Fruit fly (Drosophila melanogaster) whole organism, pupa: ENCODE data around the gene ND-B16.6.

Source experiments
- CG10348 ChIP-seq: fragments of 200-800 bp; sonication (Bioruptor generic); IDR thresholded peaks from 2 replicates; pipeline ENCODE4 v1.3.6; 2022; ENCODE audit warnings: missing biosample characterization, missing genetic modification characterization
- CG12605 ChIP-seq: fragments of 200-800 bp; sonication (Bioruptor generic); IDR thresholded peaks from 2 replicates; pipeline ENCODE4 v1.3.6; 2022; ENCODE audit warnings: missing biosample characterization, missing genetic modification characterization
- CG13204 ChIP-seq: fragments of 200-800 bp; sonication (Bioruptor generic); optimal IDR thresholded peaks from 2 replicates; lab custom pipeline; 2018; ENCODE audit warnings: missing biosample characterization, mild to moderate bottlenecking, missing genetic modification characterization, moderate library complexity
- CG14655 ChIP-seq: fragments of 200-800 bp; sonication (Bioruptor generic); optimal IDR thresholded peaks from 3 replicates; lab custom pipeline; 2017; ENCODE audit warnings: mild to moderate bottlenecking, missing biosample characterization, missing genetic modification reagents, missing genetic modification characterization
- CG15710 ChIP-seq: fragments of 200-800 bp; sonication (Bioruptor generic); optimal IDR thresholded peaks from 2 replicates; lab custom pipeline; 2018; ENCODE audit warnings: missing biosample characterization, mild to moderate bottlenecking, missing genetic modification characterization, moderate library complexity
- CG17806 ChIP-seq: fragments of 200-800 bp; sonication (Bioruptor generic); optimal IDR thresholded peaks from 2 replicates; lab custom pipeline; 2018; ENCODE audit warnings: missing biosample characterization, mild to moderate bottlenecking, missing genetic modification characterization, moderate library complexity
- CG32121 ChIP-seq: fragments of 200-800 bp; sonication (Bioruptor generic); IDR thresholded peaks from 2 replicates; pipeline ENCODE4 v1.3.6; 2022; ENCODE audit warnings: missing biosample characterization, missing genetic modification characterization
- CG34367 ChIP-seq: fragments of 200-800 bp; sonication (Bioruptor generic); optimal IDR thresholded peaks from 2 replicates; lab custom pipeline; 2018; ENCODE audit warnings: missing biosample characterization, mild to moderate bottlenecking, missing genetic modification characterization
- CG4496 ChIP-seq: fragments of 200-800 bp; sonication (Bioruptor generic); IDR thresholded peaks from 3 replicates; pipeline ENCODE4 v1.3.6; 2022; ENCODE audit warnings: missing biosample characterization, missing genetic modification characterization
- CG8159 ChIP-seq: fragments of 200-800 bp; sonication (Bioruptor generic); optimal IDR thresholded peaks from 3 replicates; lab custom pipeline; 2018; ENCODE audit warnings: missing biosample characterization, mild to moderate bottlenecking, missing genetic modification characterization, moderate library complexity
- CG8301 ChIP-seq: fragments of 200-800 bp; sonication (Bioruptor generic); optimal IDR thresholded peaks from 2 replicates; lab custom pipeline; 2018; ENCODE audit warnings: missing biosample characterization, mild to moderate bottlenecking, missing genetic modification characterization
- CG9948 ChIP-seq: fragments of 200-800 bp; sonication (Bioruptor generic); optimal IDR thresholded peaks from 2 replicates; lab custom pipeline; 2018; ENCODE audit warnings: missing biosample characterization, mild to moderate bottlenecking, missing genetic modification characterization, moderate library complexity
- D1 ChIP-seq: fragments of 200-800 bp; sonication (Bioruptor generic); optimal IDR thresholded peaks from 2 replicates; lab custom pipeline; 2018; ENCODE audit warnings: missing biosample characterization, mild to moderate bottlenecking, missing genetic modification characterization, moderate library complexity
- EcR ChIP-seq: fragments of 200-800 bp; sonication (Bioruptor generic); optimal IDR thresholded peaks from 3 replicates; lab custom pipeline; 2019; ENCODE audit warnings: missing biosample characterization, missing genetic modification characterization, mild to moderate bottlenecking, moderate library complexity, missing genetic modification reagents
- Ets98B ChIP-seq: fragments of 200-800 bp; sonication (Bioruptor generic); IDR thresholded peaks from 2 replicates; pipeline ENCODE4 v1.3.6; 2022; ENCODE audit warnings: missing biosample characterization, missing genetic modification characterization
- Pif1A ChIP-seq: fragments of 200-800 bp; sonication (Bioruptor generic); optimal IDR thresholded peaks from 3 replicates; lab custom pipeline; 2016; ENCODE audit warnings: missing biosample characterization, missing genetic modification characterization
- Pif1B ChIP-seq: fragments of 200-800 bp; sonication (Bioruptor generic); optimal IDR thresholded peaks from 3 replicates; lab custom pipeline; 2016; ENCODE audit warnings: missing biosample characterization, missing genetic modification characterization
- Snoo ChIP-seq: fragments of 200-800 bp; sonication (Bioruptor generic); optimal IDR thresholded peaks from 3 replicates; lab custom pipeline; 2017; ENCODE audit warnings: missing biosample characterization, mild to moderate bottlenecking, missing genetic modification characterization, inconsistent platforms
- fd96Ca ChIP-seq: fragments of 200-800 bp; sonication (Bioruptor generic); IDR thresholded peaks from 3 replicates; pipeline ENCODE4 v1.3.6; 2022; ENCODE audit warnings: missing biosample characterization, missing genetic modification characterization
- gl ChIP-seq: fragments of 200-800 bp; sonication (Bioruptor generic); optimal IDR thresholded peaks from 2 replicates; lab custom pipeline; 2018; ENCODE audit warnings: missing biosample characterization, mild to moderate bottlenecking, missing genetic modification characterization
- rn ChIP-seq: fragments of 200-800 bp; sonication (Bioruptor generic); IDR thresholded peaks from 2 replicates; pipeline ENCODE4 v1.3.6; 2022; ENCODE audit warnings: missing biosample characterization, missing genetic modification characterization

The ND-B16.6 gene

DNA sequence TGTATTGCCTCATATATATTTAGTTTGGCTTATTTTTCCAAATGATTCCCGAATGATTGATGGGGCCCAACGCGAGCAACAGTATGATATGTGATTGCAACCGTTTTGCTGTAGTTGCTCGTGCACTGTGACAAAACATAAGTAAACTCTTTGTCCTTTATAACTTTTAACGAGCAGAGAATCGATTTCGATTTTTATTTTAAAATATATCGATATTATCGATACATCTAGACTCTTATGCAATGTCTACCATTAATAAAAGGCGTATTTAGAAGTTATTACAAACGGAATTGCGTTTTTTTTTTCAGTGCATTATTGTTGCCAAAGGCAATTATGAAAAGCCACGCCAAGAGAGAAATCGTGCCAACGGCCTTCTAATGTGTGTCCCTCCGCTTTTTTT is 34.6 kb downstream of the ND-B16.6 start:
- TF ChIP-seq CG13204 (GFP tag; lab: Kevin White, UChicago) (no peak), fd96Ca (GFP tag; lab: Robert Waterston, UW) (no peak), CG8301 (no peak), CG10348 (no peak)

DNA sequence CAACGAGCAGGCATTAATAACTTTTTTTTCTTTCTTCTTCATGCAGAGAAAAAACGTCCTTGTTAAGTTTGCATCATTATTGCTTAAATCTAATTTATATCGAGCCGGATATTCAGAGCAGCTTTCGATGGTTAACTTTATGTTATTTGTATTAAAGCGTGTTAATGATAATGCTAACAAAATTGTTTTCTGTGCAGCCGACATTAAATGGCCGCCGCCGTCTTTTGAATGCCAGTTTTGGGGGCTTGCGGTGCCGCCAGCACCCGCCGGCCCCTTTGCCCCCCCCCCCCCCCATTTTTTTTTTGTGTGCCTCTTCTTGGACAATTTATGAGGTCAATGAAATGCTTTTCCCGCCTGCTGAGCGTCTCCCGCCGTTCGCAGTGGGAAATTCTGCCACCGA is 38.7 kb downstream of the ND-B16.6 start:
- TF ChIP-seq CG17806 (tag; lab: Kevin White, UChicago) (no peak), CG4496 (GFP tag; lab: Robert Waterston, UW) (peak; percentile 24; the same call in 1 of the 3 replicates)

DNA sequence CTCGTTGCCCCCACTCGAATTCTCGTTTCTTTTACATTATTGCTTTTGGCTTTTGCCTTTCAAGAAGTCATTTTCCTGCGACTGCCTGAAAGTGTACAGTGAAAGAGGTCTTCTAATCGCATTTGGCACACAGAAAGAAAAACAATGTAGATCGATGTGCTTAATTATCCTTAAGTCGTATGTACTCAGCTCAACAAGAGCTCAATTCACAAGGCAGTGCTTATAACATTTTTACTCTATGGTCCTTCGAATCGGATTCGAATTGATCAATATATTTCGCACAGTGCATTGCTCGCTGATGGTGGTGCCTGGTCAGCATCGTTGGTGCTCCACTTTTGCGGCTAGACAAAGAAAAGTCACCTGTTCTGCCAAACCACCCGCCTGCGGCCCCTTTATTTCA is 39.8 kb downstream of the ND-B16.6 start:
- TF ChIP-seq gl (tag; lab: Kevin White, UChicago) (no peak), CG4496 (GFP tag; lab: Robert Waterston, UW) (peak; percentile 35; the same call in 2 of the 3 replicates), CG8301 (peak; percentile 27), CG9948 (tag; lab: Kevin White, UChicago) (no peak), CG15710 (tag; lab: Kevin White, UChicago) (no peak), CG13204 (GFP tag; lab: Kevin White, UChicago) (no peak), CG10348 (no peak), EcR (no peak), Ets98B (no peak), CG12605 (GFP tag; lab: Robert Waterston, UW) (no peak), fd96Ca (GFP tag; lab: Robert Waterston, UW) (peak; percentile 54; the same call in 1 of the 3 replicates), CG14655 (GFP tag; lab: Kevin White, UChicago) (peak; percentile 14), CG8159 (tag; lab: Kevin White, UChicago) (no peak), CG32121 (GFP tag; lab: Robert Waterston, UW) (no peak), Pif1A (GFP tag; lab: Kevin White, UChicago) (no peak), CG17806 (tag; lab: Kevin White, UChicago) (no peak), D1 (no peak), CG34367 (no peak), rn (GFP tag; lab: Robert Waterston, UW) (no peak), Snoo (tag; lab: Kevin White, UChicago) (no peak), Pif1B (no peak)

DNA sequence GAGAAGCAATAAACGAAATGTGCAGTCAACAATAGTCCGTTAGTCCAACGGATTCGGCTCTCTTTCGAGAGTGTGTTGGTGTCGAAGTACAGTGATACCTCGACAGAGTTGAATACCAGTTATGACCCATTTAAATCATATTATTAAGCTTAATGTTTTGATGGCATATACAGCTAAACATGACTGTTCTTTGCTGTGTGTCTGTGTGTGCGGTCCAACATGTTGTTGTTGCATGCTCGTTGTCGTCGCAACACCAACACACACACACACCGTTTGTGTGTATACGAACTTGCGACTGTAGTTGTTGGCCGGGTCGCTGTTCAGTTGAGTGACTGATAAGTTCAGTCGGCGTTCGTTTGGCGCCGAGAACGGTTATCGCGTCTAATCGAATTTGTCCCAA is 41.3 kb downstream of the ND-B16.6 start, which contains the start of gene CG15894:
TSS of gene CG15894 (plus strand) at position 361 of the 400 bp plus-strand sequence.
- no peak for TF ChIP-seq EcR
- peak; percentile 14 for TF ChIP-seq CG8159 (tag; lab: Kevin White, UChicago)
- no peak for TF ChIP-seq rn (GFP tag; lab: Robert Waterston, UW)
- TF ChIP-seq CG8301: no peak
- no peak for TF ChIP-seq Snoo (tag; lab: Kevin White, UChicago)
- peak; percentile 21 for TF ChIP-seq CG14655 (GFP tag; lab: Kevin White, UChicago)
- no peak for TF ChIP-seq Pif1B
- no peak for TF ChIP-seq CG17806 (tag; lab: Kevin White, UChicago)
- peak; percentile 27; the same call in 1 of the 2 replicates for TF ChIP-seq Ets98B
- TF ChIP-seq CG9948 (tag; lab: Kevin White, UChicago): no peak
- no peak for TF ChIP-seq CG10348
- TF ChIP-seq CG15710 (tag; lab: Kevin White, UChicago): peak; percentile 1
- TF ChIP-seq D1: no peak
- TF ChIP-seq fd96Ca (GFP tag; lab: Robert Waterston, UW): 0 out of 3 replicates have a peak, but pooled peaks have one; percentile 32
- no peak for TF ChIP-seq CG13204 (GFP tag; lab: Kevin White, UChicago)
- TF ChIP-seq CG4496 (GFP tag; lab: Robert Waterston, UW): peak; percentile 53; the same call in 1 of the 3 replicates
- TF ChIP-seq CG32121 (GFP tag; lab: Robert Waterston, UW): no peak
- TF ChIP-seq CG12605 (GFP tag; lab: Robert Waterston, UW): no peak
- TF ChIP-seq gl (tag; lab: Kevin White, UChicago): no peak
- TF ChIP-seq CG34367: no peak
- no peak for TF ChIP-seq Pif1A (GFP tag; lab: Kevin White, UChicago)

DNA sequence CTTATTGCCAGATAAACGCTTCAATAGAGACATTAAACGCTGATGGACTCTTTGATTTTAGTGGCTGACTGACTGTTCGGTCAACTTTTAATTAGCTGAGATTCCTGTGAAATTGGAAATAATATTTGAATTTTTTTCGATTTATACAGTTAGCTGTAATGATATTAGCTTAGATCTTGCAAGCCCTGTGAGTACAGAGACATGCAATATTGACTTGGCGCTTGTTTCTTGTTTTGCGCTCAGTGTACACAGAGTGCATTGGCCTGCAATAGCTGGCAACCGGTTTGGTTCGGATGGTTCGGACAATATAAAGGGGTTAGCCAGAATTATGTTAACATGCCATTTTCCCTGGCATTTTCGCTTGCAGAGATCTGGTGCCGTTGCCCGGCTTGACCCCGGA is 44.9 kb downstream of the ND-B16.6 start:
- TF ChIP-seq Pif1A (GFP tag; lab: Kevin White, UChicago) (peak; percentile 21), CG32121 (GFP tag; lab: Robert Waterston, UW) (0 out of 2 replicates have a peak, but pooled peaks have one; percentile 34), CG12605 (GFP tag; lab: Robert Waterston, UW) (no peak), CG15710 (tag; lab: Kevin White, UChicago) (no peak), CG8159 (tag; lab: Kevin White, UChicago) (no peak), CG10348 (no peak), CG13204 (GFP tag; lab: Kevin White, UChicago) (no peak), gl (tag; lab: Kevin White, UChicago) (no peak), Ets98B (no peak), Snoo (tag; lab: Kevin White, UChicago) (no peak), Pif1B (peak; percentile 24), D1 (no peak), fd96Ca (GFP tag; lab: Robert Waterston, UW) (no peak), CG17806 (tag; lab: Kevin White, UChicago) (no peak), CG8301 (peak; percentile 28), CG14655 (GFP tag; lab: Kevin White, UChicago) (peak; percentile 46), CG34367 (no peak), rn (GFP tag; lab: Robert Waterston, UW) (no peak), CG9948 (tag; lab: Kevin White, UChicago) (peak; percentile 4), EcR (peak; percentile 94), CG4496 (GFP tag; lab: Robert Waterston, UW) (peak; percentile 48; the same call in 1 of the 3 replicates)
- TF ChIP-seq, all 21 proteins: peak for 8

DNA sequence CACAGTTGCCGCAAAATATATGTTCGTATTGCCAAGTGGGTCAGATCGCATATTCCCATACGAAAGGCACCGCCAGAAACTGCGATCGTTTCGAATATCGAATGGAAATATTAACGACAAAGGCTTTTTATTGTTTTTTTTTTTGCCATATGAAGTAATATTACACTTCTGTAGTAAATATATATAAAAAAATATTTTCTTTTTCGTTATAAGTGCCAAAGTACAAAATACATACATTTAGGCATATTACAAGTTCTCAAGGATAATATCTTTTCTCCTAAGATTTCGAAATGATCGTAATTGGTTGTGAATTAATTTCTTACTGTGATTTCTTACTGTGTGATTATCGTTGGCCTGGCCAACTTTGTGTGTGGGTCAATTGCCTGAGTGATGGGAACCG is 46.0 kb downstream of the ND-B16.6 start:
- TF ChIP-seq CG9948 (tag; lab: Kevin White, UChicago) (peak; percentile 14), CG8301 (peak; percentile 9), CG15710 (tag; lab: Kevin White, UChicago) (peak; percentile 10), Pif1B (no peak)
